In the genomic region with DNA sequence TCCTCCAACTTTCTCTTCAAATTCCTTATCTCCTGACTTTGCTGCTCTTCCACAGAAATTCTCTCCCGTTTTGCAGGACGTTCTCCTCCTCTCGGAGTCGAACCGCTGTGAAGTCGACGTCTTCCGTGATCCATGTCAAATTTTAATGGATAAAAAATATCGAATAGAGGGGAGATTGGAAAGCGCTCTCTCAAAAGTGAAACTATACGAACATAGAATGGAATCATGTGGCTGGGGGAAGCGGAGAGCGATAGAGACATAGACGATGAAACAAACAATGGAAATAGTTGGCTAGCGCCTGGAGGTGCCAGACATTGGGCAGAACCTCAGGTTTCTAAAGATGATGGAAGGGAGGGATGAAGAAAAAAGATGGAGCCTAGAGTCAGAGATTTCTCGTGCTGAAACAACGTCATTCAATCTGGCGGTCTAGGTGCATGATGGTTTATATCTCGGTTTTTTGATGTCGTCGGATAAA, we compare ENCODE assay signal across 5 worm cellular contexts.
TF ChIP-seq lines count a peak whose summit lies in the region.

F43G6.8 (minus strand) TSS at position 198 of the 475 bp plus-strand sequence.

TF ChIP-seq in whole organism, L1 larva, 84 proteins besides CTCF, POLR2A, EP300 and RAD21 (continued from another document and continues in another):
- peak; percentile 46 to 64 for TF ChIP-seq lin-35 (GFP tag; optimal IDR thresholded peaks at IDR 0.05; lab: Kevin White, UChicago)
- peak; percentile 21 for TF ChIP-seq skn-1 (tag; optimal IDR thresholded peaks at IDR 0.05; lab: Kevin White, UChicago)
- peak; percentile 97 for TF ChIP-seq blmp-1 (tag; optimal IDR thresholded peaks at IDR 0.05; lab: Kevin White, UChicago)
- no peak for TF ChIP-seq sptf-1 (tag; optimal IDR thresholded peaks at IDR 0.05; lab: Kevin White, UChicago)
- peak; percentile 12 to 45 (median 35) for TF ChIP-seq dpl-1 (GFP tag; optimal IDR thresholded peaks at IDR 0.05; lab: Kevin White, UChicago)
- TF ChIP-seq F16B12.6 (tag; optimal IDR thresholded peaks at IDR 0.05; lab: Kevin White, UChicago) = no peak
- no peak for TF ChIP-seq nhr-237 (tag; optimal IDR thresholded peaks at IDR 0.05; lab: Kevin White, UChicago)
- TF ChIP-seq egl-27 (tag; optimal IDR thresholded peaks at IDR 0.05; lab: Kevin White, UChicago) = no peak
- no peak for TF ChIP-seq sup-37 (GFP tag; optimal IDR thresholded peaks at IDR 0.05; lab: Kevin White, UChicago)
- no peak for TF ChIP-seq lin-15B (tag; optimal IDR thresholded peaks at IDR 0.05; lab: Kevin White, UChicago)
- peak; percentile 42 to 72 for TF ChIP-seq lsy-2 (tag; optimal IDR thresholded peaks at IDR 0.05; lab: Kevin White, UChicago)
- TF ChIP-seq dsc-1 (tag; optimal IDR thresholded peaks at IDR 0.05; lab: Kevin White, UChicago) = no peak
- peak; percentile 59 for TF ChIP-seq nhr-20 (tag; optimal IDR thresholded peaks at IDR 0.05; lab: Kevin White, UChicago)
- peak; percentile 52 for TF ChIP-seq ama-1 (optimal IDR thresholded peaks at IDR 0.05; lab: Kevin White, UChicago)
- peak; percentile 35 for TF ChIP-seq swsn-7 (tag; optimal IDR thresholded peaks at IDR 0.05; lab: Kevin White, UChicago)
- peak; percentile 58 for TF ChIP-seq unc-130 (tag; optimal IDR thresholded peaks at IDR 0.05; lab: Kevin White, UChicago)
- TF ChIP-seq pag-3 (tag; optimal IDR thresholded peaks at IDR 0.05; lab: Kevin White, UChicago; ENCODE audit: borderline replicate concordance, insufficient read depth) = no peak
- peak in 1 of 2 experiments; percentile 76 for TF ChIP-seq mdl-1 (tag; optimal IDR thresholded peaks at IDR 0.05; lab: Kevin White, UChicago)
- no peak for TF ChIP-seq hlh-4 (tag; optimal IDR thresholded peaks at IDR 0.05; lab: Kevin White, UChicago)
- 0 out of 2 replicates have a peak, but pooled peaks have one; percentile 33 for TF ChIP-seq mab-9 (GFP tag; IDR thresholded peaks at IDR 0.05; lab: Robert Waterston, UW)
- peak; percentile 62 for TF ChIP-seq snu-23 (GFP tag; optimal IDR thresholded peaks at IDR 0.05; lab: Kevin White, UChicago)
- no peak for TF ChIP-seq aly-2 (tag; optimal IDR thresholded peaks at IDR 0.05; lab: Kevin White, UChicago)
- TF ChIP-seq isw-1 (GFP tag; IDR thresholded peaks at IDR 0.05; lab: Robert Waterston, UW) = 0 out of 2 replicates have a peak, but pooled peaks have one; percentile 19
- peak; percentile 61 for TF ChIP-seq nhr-71 (tag; optimal IDR thresholded peaks at IDR 0.05; lab: Kevin White, UChicago)
- no peak for TF ChIP-seq nhr-85 (tag; lab: Kevin White, UChicago)

TF ChIP-seq in whole organism, L2 larva, 48 proteins besides CTCF, POLR2A, EP300 and RAD21 (continued from another document and continues in another):
- TF ChIP-seq aly-2 (tag; optimal IDR thresholded peaks at IDR 0.05; lab: Kevin White, UChicago) (no peak), mab-5 (tag; optimal IDR thresholded peaks at IDR 0.05; lab: Kevin White, UChicago) (no peak), F13H6.1 (tag; optimal IDR thresholded peaks at IDR 0.05; lab: Kevin White, UChicago) (no peak), ztf-4 (tag; optimal IDR thresholded peaks at IDR 0.05; lab: Kevin White, UChicago) (no peak), sem-4 (tag; optimal IDR thresholded peaks at IDR 0.05; lab: Kevin White, UChicago) (no peak), ceh-82 (tag; optimal IDR thresholded peaks at IDR 0.05; lab: Kevin White, UChicago) (no peak), blmp-1 (tag; optimal IDR thresholded peaks at IDR 0.05; lab: Kevin White, UChicago; ENCODE audit: insufficient read depth) (peak; percentile 32), ama-1 (optimal IDR thresholded peaks at IDR 0.05; lab: Kevin White, UChicago) (peak; percentile 79), lsy-2 (tag; optimal IDR thresholded peaks at IDR 0.05; lab: Kevin White, UChicago) (peak in 1 of 2 experiments; percentile 61), unc-39 (tag; optimal IDR thresholded peaks at IDR 0.05; lab: Kevin White, UChicago) (no peak), unc-62 (GFP tag; optimal IDR thresholded peaks at IDR 0.05; lab: Kevin White, UChicago) (no peak), nhr-237 (tag; optimal IDR thresholded peaks at IDR 0.05; lab: Kevin White, UChicago) (no peak), sma-9 (GFP tag; optimal IDR thresholded peaks at IDR 0.05; lab: Kevin White, UChicago) (peak; percentile 42), sma-9 (tag; optimal IDR thresholded peaks at IDR 0.05; lab: Kevin White, UChicago) (no peak), nhr-12 (tag; optimal IDR thresholded peaks at IDR 0.05; lab: Kevin White, UChicago) (no peak), unc-55 (GFP tag; optimal IDR thresholded peaks at IDR 0.05; lab: Kevin White, UChicago) (peak; percentile 50), ztf-11 (tag; optimal IDR thresholded peaks at IDR 0.05; lab: Kevin White, UChicago) (no peak), nhr-25 (tag; optimal IDR thresholded peaks at IDR 0.05; lab: Kevin White, UChicago) (peak; percentile 6), egl-27 (tag; optimal IDR thresholded peaks at IDR 0.05; lab: Kevin White, UChicago) (no peak), nhr-6 (tag; optimal IDR thresholded peaks at IDR 0.05; lab: Kevin White, UChicago) (no peak), gmeb-1 (tag; optimal IDR thresholded peaks at IDR 0.05; lab: Kevin White, UChicago) (no peak), mbf-1 (tag; optimal IDR thresholded peaks at IDR 0.05; lab: Kevin White, UChicago) (no peak), Y55F3AM.14 (GFP tag; optimal IDR thresholded peaks at IDR 0.05; lab: Kevin White, UChicago) (no peak), skn-1 (tag; optimal IDR thresholded peaks at IDR 0.05; lab: Kevin White, UChicago) (no peak), nhr-129 (tag; optimal IDR thresholded peaks at IDR 0.05; lab: Kevin White, UChicago) (peak; percentile 83), C34F6.9 (tag; optimal IDR thresholded peaks at IDR 0.05; lab: Kevin White, UChicago) (peak; percentile 81), ceh-16 (tag; optimal IDR thresholded peaks at IDR 0.05; lab: Kevin White, UChicago) (no peak)

TF ChIP-seq in whole organism, L3 larva, 47 proteins besides CTCF, POLR2A, EP300 and RAD21 (continued from another document):
- peak; percentile 30 for TF ChIP-seq elt-2 (tag; optimal IDR thresholded peaks at IDR 0.05; lab: Kevin White, UChicago)
- peak; percentile 35 for TF ChIP-seq nhr-23 (tag; optimal IDR thresholded peaks at IDR 0.05; lab: Kevin White, UChicago)

TF ChIP-seq in whole organism, L4 larva, 104 proteins besides CTCF, POLR2A, EP300 and RAD21 (continued from another document):
- TF ChIP-seq dpl-1 (GFP tag; optimal IDR thresholded peaks at IDR 0.05; lab: Kevin White, UChicago) (peak; percentile 24), F44E2.7 (GFP tag; IDR thresholded peaks at IDR 0.05; lab: Robert Waterston, UW) (no peak), nhr-11 (tag; optimal IDR thresholded peaks at IDR 0.05; lab: Kevin White, UChicago) (peak; percentile 80), lin-13 (GFP tag; optimal IDR thresholded peaks at IDR 0.05; lab: Kevin White, UChicago) (no peak), aha-1 (tag; lab: Kevin White, UChicago) (peak; percentile 75), dmd-6 (GFP tag; IDR thresholded peaks at IDR 0.05; lab: Robert Waterston, UW) (no peak), nhr-6 (tag; optimal IDR thresholded peaks at IDR 0.05; lab: Kevin White, UChicago) (peak; percentile 23), mes-2 (tag; optimal IDR thresholded peaks at IDR 0.05; lab: Kevin White, UChicago; ENCODE audit: poor library complexity, severe bottlenecking) (peak; percentile 36), hlh-30 (tag; optimal IDR thresholded peaks at IDR 0.05; lab: Kevin White, UChicago; ENCODE audit: insufficient read depth) (peak; percentile 95), nhr-28 (tag; optimal IDR thresholded peaks at IDR 0.05; lab: Kevin White, UChicago) (peak; percentile 53), mdl-1 (tag; optimal IDR thresholded peaks at IDR 0.05; lab: Kevin White, UChicago) (peak in 1 of 2 experiments; percentile 74), mxl-3 (GFP tag; optimal IDR thresholded peaks at IDR 0.05; lab: Kevin White, UChicago) (no peak), hlh-11 (tag; optimal IDR thresholded peaks at IDR 0.05; lab: Kevin White, UChicago) (peak; percentile 74), zip-11 (GFP tag; IDR thresholded peaks at IDR 0.05; lab: Robert Waterston, UW) (no peak), lin-38 (GFP tag; IDR thresholded peaks at IDR 0.05; lab: Robert Waterston, UW) (no peak), ama-1 (optimal IDR thresholded peaks at IDR 0.05; lab: Kevin White, UChicago) (peak; percentile 73), hmg-1.1 (GFP tag; IDR thresholded peaks at IDR 0.05; lab: Robert Waterston, UW) (peak; percentile 64)

TF ChIP-seq in whole organism, young adult, 124 proteins besides CTCF, POLR2A, EP300 and RAD21 (continued from another document):
- peak; percentile 80 for TF ChIP-seq attf-5 (GFP tag; optimal IDR thresholded peaks at IDR 0.05; lab: Kevin White, UChicago)
- TF ChIP-seq snpc-1.3 (tag; optimal IDR thresholded peaks at IDR 0.05; lab: Kevin White, UChicago; ENCODE audit: insufficient read depth) = no peak
- no peak for TF ChIP-seq nhr-120 (GFP tag; IDR thresholded peaks at IDR 0.05; lab: Robert Waterston, UW)
- no peak for TF ChIP-seq lin-40 (tag; optimal IDR thresholded peaks at IDR 0.05; lab: Kevin White, UChicago)
- peak; percentile 6 for TF ChIP-seq ztf-18 (tag; optimal IDR thresholded peaks at IDR 0.05; lab: Kevin White, UChicago)
- no peak for TF ChIP-seq F33H1.4 (GFP tag; IDR thresholded peaks at IDR 0.05; lab: Robert Waterston, UW)
- no peak for TF ChIP-seq gei-17 (GFP tag; optimal IDR thresholded peaks at IDR 0.05; lab: Kevin White, UChicago)
- no peak for TF ChIP-seq lin-26 (GFP tag; IDR thresholded peaks at IDR 0.05; lab: Robert Waterston, UW)
- peak; percentile 83 for TF ChIP-seq ama-1 (optimal IDR thresholded peaks at IDR 0.05; lab: Kevin White, UChicago)
- TF ChIP-seq ama-1 (GFP tag; optimal IDR thresholded peaks at IDR 0.05; lab: Kevin White, UChicago) = no peak
- no peak for TF ChIP-seq lin-54 (GFP tag; optimal IDR thresholded peaks at IDR 0.05; lab: Kevin White, UChicago)
- no peak for TF ChIP-seq nhr-27 (tag; optimal IDR thresholded peaks at IDR 0.05; lab: Kevin White, UChicago)
- no peak for TF ChIP-seq T26A5.8 (tag; optimal IDR thresholded peaks at IDR 0.05; lab: Kevin White, UChicago)
- TF ChIP-seq sdz-38 (tag; optimal IDR thresholded peaks at IDR 0.05; lab: Kevin White, UChicago) = no peak
- TF ChIP-seq him-1 (tag; optimal IDR thresholded peaks at IDR 0.05; lab: Kevin White, UChicago) = no peak
- TF ChIP-seq nfya-2 (GFP tag; IDR thresholded peaks at IDR 0.05; lab: Robert Waterston, UW) = no peak
- no peak for TF ChIP-seq sea-2 (GFP tag; IDR thresholded peaks at IDR 0.05; lab: Robert Waterston, UW)
- no peak for TF ChIP-seq ceh-58 (GFP tag; IDR thresholded peaks at IDR 0.05; lab: Robert Waterston, UW)
- no peak for TF ChIP-seq mxl-1 (tag; optimal IDR thresholded peaks at IDR 0.05; lab: Kevin White, UChicago)
- TF ChIP-seq nhr-179 (tag; optimal IDR thresholded peaks at IDR 0.05; lab: Kevin White, UChicago) = no peak
- TF ChIP-seq F37B4.10 (GFP tag; IDR thresholded peaks at IDR 0.05; lab: Robert Waterston, UW) = no peak
- no peak for TF ChIP-seq efl-1 (GFP tag; optimal IDR thresholded peaks at IDR 0.05; lab: Kevin White, UChicago)
- TF ChIP-seq hsf-1 (GFP tag; IDR thresholded peaks at IDR 0.05; lab: Robert Waterston, UW) = no peak
- TF ChIP-seq lir-1 (GFP tag; conservative IDR thresholded peaks at IDR 0.05; lab: Robert Waterston, UW) = no peak
- TF ChIP-seq madf-3 (GFP tag; IDR thresholded peaks at IDR 0.05; lab: Robert Waterston, UW) = no peak
- no peak for TF ChIP-seq ztf-28 (GFP tag; IDR thresholded peaks at IDR 0.05; lab: Robert Waterston, UW)
- no peak for TF ChIP-seq F49E8.2 (tag; optimal IDR thresholded peaks at IDR 0.05; lab: Kevin White, UChicago; ENCODE audit: insufficient read depth)
- TF ChIP-seq egl-18 (GFP tag; IDR thresholded peaks at IDR 0.05; lab: Robert Waterston, UW) = no peak
- TF ChIP-seq F23B12.7 (tag; optimal IDR thresholded peaks at IDR 0.05; lab: Kevin White, UChicago; ENCODE audit: insufficient read depth) = no peak
- TF ChIP-seq zfh-2 (GFP tag; conservative IDR thresholded peaks at IDR 0.05; lab: Robert Waterston, UW) = peak; percentile 35; the same call in 1 of the 2 replicates
- TF ChIP-seq dpff-1 (tag; optimal IDR thresholded peaks at IDR 0.05; lab: Kevin White, UChicago) = no peak
- no peak for TF ChIP-seq F57C9.4 (tag; optimal IDR thresholded peaks at IDR 0.05; lab: Kevin White, UChicago)
- no peak for TF ChIP-seq Y53F4B.3 (GFP tag; IDR thresholded peaks at IDR 0.05; lab: Robert Waterston, UW)
- TF ChIP-seq tbx-9 (tag; optimal IDR thresholded peaks at IDR 0.05; lab: Kevin White, UChicago; ENCODE audit: borderline replicate concordance) = no peak
- no peak for TF ChIP-seq akir-1 (GFP tag; optimal IDR thresholded peaks at IDR 0.05; lab: Kevin White, UChicago)
- peak; percentile 45; the same call in 1 of the 2 replicates for TF ChIP-seq mcd-1 (GFP tag; IDR thresholded peaks at IDR 0.05; lab: Robert Waterston, UW)
- TF ChIP-seq madf-10 (tag; optimal IDR thresholded peaks at IDR 0.05; lab: Kevin White, UChicago) = no peak
- no peak for TF ChIP-seq dpl-1 (GFP tag; optimal IDR thresholded peaks at IDR 0.05; lab: Kevin White, UChicago)
- TF ChIP-seq madf-6 (GFP tag; IDR thresholded peaks at IDR 0.05; lab: Robert Waterston, UW) = no peak
- TF ChIP-seq B0035.1 (tag; optimal IDR thresholded peaks at IDR 0.05; lab: Kevin White, UChicago) = no peak
- no peak for TF ChIP-seq F10E7.11 (tag; optimal IDR thresholded peaks at IDR 0.05; lab: Kevin White, UChicago)
- no peak for TF ChIP-seq attf-6 (GFP tag; IDR thresholded peaks at IDR 0.05; lab: Robert Waterston, UW)
- TF ChIP-seq T07F8.4 (tag; optimal IDR thresholded peaks at IDR 0.05; lab: Kevin White, UChicago) = no peak
- TF ChIP-seq repo-1 (tag; optimal IDR thresholded peaks at IDR 0.05; lab: Kevin White, UChicago) = no peak
- no peak for TF ChIP-seq ceh-79 (tag; optimal IDR thresholded peaks at IDR 0.05; lab: Kevin White, UChicago)
- TF ChIP-seq athp-1 (tag; optimal IDR thresholded peaks at IDR 0.05; lab: Kevin White, UChicago) = no peak
- TF ChIP-seq rcor-1 (GFP tag; IDR thresholded peaks at IDR 0.05; lab: Robert Waterston, UW) = 0 out of 2 replicates have a peak, but pooled peaks have one; percentile 14
- no peak for TF ChIP-seq C17E4.6 (GFP tag; IDR thresholded peaks at IDR 0.05; lab: Robert Waterston, UW)
- TF ChIP-seq tbp1 (GFP tag; optimal IDR thresholded peaks at IDR 0.05; lab: Kevin White, UChicago) = no peak
- no peak for TF ChIP-seq ccch-3 (GFP tag; optimal IDR thresholded peaks at IDR 0.05; lab: Kevin White, UChicago)
- TF ChIP-seq nhr-90 (tag; optimal IDR thresholded peaks at IDR 0.05; lab: Kevin White, UChicago) = no peak
- no peak for TF ChIP-seq ets-4 (GFP tag; optimal IDR thresholded peaks at IDR 0.05; lab: Kevin White, UChicago)
- TF ChIP-seq bed-2 (GFP tag; IDR thresholded peaks at IDR 0.05; lab: Robert Waterston, UW) = no peak
- TF ChIP-seq snpc-4 (GFP tag; optimal IDR thresholded peaks at IDR 0.05; lab: Kevin White, UChicago) = no peak
- TF ChIP-seq snpc-4 (tag; optimal IDR thresholded peaks at IDR 0.05; lab: Kevin White, UChicago) = no peak
- peak; percentile 80 for TF ChIP-seq hmg-1.2 (GFP tag; IDR thresholded peaks at IDR 0.05; lab: Robert Waterston, UW)
- TF ChIP-seq lsy-27 (tag; optimal IDR thresholded peaks at IDR 0.05; lab: Kevin White, UChicago; ENCODE audit: borderline replicate concordance, insufficient read depth) = no peak
- TF ChIP-seq Y95B8A.8 (GFP tag; IDR thresholded peaks at IDR 0.05; lab: Robert Waterston, UW) = no peak
- TF ChIP-seq B0336.3 (GFP tag; IDR thresholded peaks at IDR 0.05; lab: Robert Waterston, UW) = no peak
- TF ChIP-seq nfyb-1 (GFP tag; IDR thresholded peaks at IDR 0.05; lab: Robert Waterston, UW) = no peak
- TF ChIP-seq Y53G8AR.9 (GFP tag; conservative IDR thresholded peaks at IDR 0.05; lab: Robert Waterston, UW) = no peak
- TF ChIP-seq pbrm-1 (GFP tag; IDR thresholded peaks at IDR 0.05; lab: Robert Waterston, UW) = peak; percentile 59
